Worm (Caenorhabditis elegans) whole organism, mixed stage, embryonic: ENCODE measurements around the gene ZK1037.6.
A peak's percentile ranks its signal among the peaks of the same experiment; 100 is the strongest.
"Not testable (repeated sequence)": the region's sequence is repeated elsewhere in the genome, so short reads cannot be mapped to it uniquely, and the experiment has no call there.

Experiments used
- M03D4.4 ChIP-seq: sonication (generic microtip); optimal IDR thresholded peaks from 2 replicates; lab custom pipeline; 2017; ENCODE audit warnings: mild to moderate bottlenecking, missing genetic modification characterization, missing compliant biosample characterization
- bed-3 ChIP-seq: fragments of 200-800 bp; sonication (Bioruptor generic); optimal IDR thresholded peaks from 3 replicates; lab custom pipeline; 2018; ENCODE audit warnings: mild to moderate bottlenecking, missing genetic modification characterization, moderate library complexity, missing compliant biosample characterization
- blmp-1 ChIP-seq: fragments of 150-350 bp; optimal IDR thresholded peaks from 2 replicates; lab custom pipeline; 2014; ENCODE audit warnings: missing biosample characterization, missing genetic modification characterization
- ceh-39 ChIP-seq: fragments of 150-350 bp; optimal IDR thresholded peaks from 2 replicates; lab custom pipeline; 2014; ENCODE audit warnings: missing biosample characterization, missing genetic modification characterization
- ceh-43 ChIP-seq: fragments of 200-800 bp; sonication (Bioruptor generic); optimal IDR thresholded peaks from 2 replicates; lab custom pipeline; 2018; ENCODE audit warnings: mild to moderate bottlenecking, missing genetic modification characterization, moderate library complexity, missing compliant biosample characterization
- ceh-83 ChIP-seq: fragments of 200-800 bp; sonication (Bioruptor generic); optimal IDR thresholded peaks from 2 replicates; lab custom pipeline; 2018; ENCODE audit warnings: mild to moderate bottlenecking, missing genetic modification characterization, missing compliant biosample characterization
- cnd-1 ChIP-seq: fragments of 200-800 bp; sonication (Bioruptor generic); optimal IDR thresholded peaks from 2 replicates; lab custom pipeline; 2018; ENCODE audit warnings: mild to moderate bottlenecking, missing genetic modification characterization, missing compliant biosample characterization
- drap-1 ChIP-seq: fragments of 200-800 bp; sonication (Bioruptor generic); optimal IDR thresholded peaks from 3 replicates; lab custom pipeline; 2018; ENCODE audit warnings: mild to moderate bottlenecking, missing genetic modification characterization, missing compliant biosample characterization
- elt-3 ChIP-seq: fragments of 150-350 bp; optimal IDR thresholded peaks from 2 replicates; lab custom pipeline; 2014; ENCODE audit warnings: missing biosample characterization, missing genetic modification characterization
- ham-2 ChIP-seq: fragments of 200-800 bp; sonication (Bioruptor generic); optimal IDR thresholded peaks from 2 replicates; lab custom pipeline; 2018; ENCODE audit warnings: mild to moderate bottlenecking, missing genetic modification characterization, missing compliant biosample characterization
- hlh-1 ChIP-seq: fragments of 150-350 bp; optimal IDR thresholded peaks from 2 replicates; lab custom pipeline; 2014; ENCODE audit warnings: missing biosample characterization, missing genetic modification reagents, missing genetic modification characterization
- lin-13 ChIP-seq: fragments of 150-350 bp; optimal IDR thresholded peaks from 2 replicates; lab custom pipeline; 2014; ENCODE audit warnings: missing biosample characterization, missing genetic modification characterization
- lin-32 ChIP-seq: fragments of 200-800 bp; sonication (Bioruptor generic); optimal IDR thresholded peaks from 2 replicates; lab custom pipeline; 2018; ENCODE audit warnings: mild to moderate bottlenecking, missing genetic modification characterization, missing compliant biosample characterization
- mab-5 ChIP-seq: fragments of 150-350 bp; optimal IDR thresholded peaks from 2 replicates; lab custom pipeline; 2014; ENCODE audit warnings: missing biosample characterization, missing genetic modification characterization
- mep-1 ChIP-seq: fragments of 150-350 bp; optimal IDR thresholded peaks from 2 replicates; lab custom pipeline; 2017; ENCODE audit warnings: missing biosample characterization, missing genetic modification reagents, missing genetic modification characterization, inconsistent platforms
- mls-2 ChIP-seq: sonication (generic microtip); optimal IDR thresholded peaks from 2 replicates; lab custom pipeline; 2016; ENCODE audit warnings: mild to moderate bottlenecking, missing genetic modification characterization, moderate library complexity, missing compliant biosample characterization
- nhr-12 ChIP-seq: fragments of 150-350 bp; optimal IDR thresholded peaks from 2 replicates; lab custom pipeline; 2014; ENCODE audit warnings: missing biosample characterization, missing genetic modification characterization
- nhr-2 ChIP-seq: fragments of 150-350 bp; optimal IDR thresholded peaks from 2 replicates; lab custom pipeline; 2014; ENCODE audit warnings: missing biosample characterization, missing genetic modification characterization
- nhr-237 ChIP-seq: fragments of 150-350 bp; optimal IDR thresholded peaks from 2 replicates; lab custom pipeline; 2014; ENCODE audit warnings: missing biosample characterization, missing genetic modification characterization
- nhr-28 ChIP-seq: fragments of 150-350 bp; optimal IDR thresholded peaks from 2 replicates; lab custom pipeline; 2014; ENCODE audit warnings: missing biosample characterization, missing genetic modification characterization
- nhr-76 ChIP-seq: sonication (generic microtip); optimal IDR thresholded peaks from 2 replicates; lab custom pipeline; 2017; ENCODE audit warnings: missing biosample characterization, missing genetic modification characterization
- snpc-4 ChIP-seq: fragments of 150-350 bp; optimal IDR thresholded peaks from 2 replicates; lab custom pipeline; 2014; ENCODE audit warnings: missing biosample characterization, missing genetic modification characterization
- sptf-1 ChIP-seq: sonication (generic microtip); optimal IDR thresholded peaks from 2 replicates; lab custom pipeline; 2017; ENCODE audit warnings: mild to moderate bottlenecking, missing genetic modification characterization, moderate library complexity, missing compliant biosample characterization
- tbx-8 ChIP-seq: fragments of 200-800 bp; sonication (Bioruptor generic); optimal IDR thresholded peaks from 2 replicates; lab custom pipeline; 2018; ENCODE audit warnings: mild to moderate bottlenecking, missing genetic modification characterization, moderate library complexity, missing compliant biosample characterization
- unc-120 ChIP-seq: sonication (generic microtip); optimal IDR thresholded peaks from 2 replicates; lab custom pipeline; 2017; ENCODE audit warnings: missing genetic modification characterization, missing compliant biosample characterization; ENCODE audit not compliant: poor library complexity, severe bottlenecking
- unc-39 ChIP-seq: fragments of 150-350 bp; optimal IDR thresholded peaks from 2 replicates; lab custom pipeline; 2014; ENCODE audit warnings: missing biosample characterization, missing genetic modification characterization
- unc-62 ChIP-seq: fragments of 150-350 bp; optimal IDR thresholded peaks from 2 replicates; lab custom pipeline; 2014; ENCODE audit warnings: missing biosample characterization, missing genetic modification reagents, missing genetic modification characterization
- zip-8 ChIP-seq: fragments of 150-350 bp; optimal IDR thresholded peaks from 2 replicates; lab custom pipeline; 2014; ENCODE audit warnings: missing biosample characterization, missing genetic modification characterization

ZK1037.6 gene

ce11 chrV:15339363-15339762 lies 11.8 kb upstream of the ZK1037.6 start, which contains the start of gene clec-228:
Gene clec-228 (minus strand): TSS chrV:15339463.
- no peak for TF ChIP-seq zip-8
- no peak for TF ChIP-seq ham-2 (GFP tag; lab: Kevin White, UChicago)
- no peak for TF ChIP-seq ceh-83 (GFP tag; lab: Kevin White, UChicago)
- no peak for TF ChIP-seq nhr-76 (tag; lab: Kevin White, UChicago)
- no peak for TF ChIP-seq sptf-1 (tag; lab: Kevin White, UChicago)
- no peak for TF ChIP-seq nhr-28 (tag; lab: Kevin White, UChicago)
- TF ChIP-seq, all 35 proteins: peak for 0

ce11 chrV:15337405-15337804 lies 9.8 kb upstream of the ZK1037.6 start, which contains the start of gene wrt-7:
Gene wrt-7 (minus strand): TSS chrV:15337505.
- no peak for TF ChIP-seq mls-2
- TF ChIP-seq tbx-8 (GFP tag; lab: Kevin White, UChicago) = no peak
- no peak for TF ChIP-seq nhr-2 (tag; lab: Kevin White, UChicago)
- no peak for TF ChIP-seq snpc-4 (tag; lab: Kevin White, UChicago)
- TF ChIP-seq ceh-43 (GFP tag; lab: Kevin White, UChicago) = no peak
- no peak for TF ChIP-seq cnd-1 (tag; lab: Kevin White, UChicago)
- TF ChIP-seq ceh-39 (tag; lab: Kevin White, UChicago) = no peak
- no peak for TF ChIP-seq M03D4.4
- no peak for TF ChIP-seq ham-2 (GFP tag; lab: Kevin White, UChicago)
- no peak for TF ChIP-seq unc-39 (tag; lab: Kevin White, UChicago)
- no peak for TF ChIP-seq elt-3 (tag; lab: Kevin White, UChicago)
- TF ChIP-seq unc-62 (GFP tag; lab: Kevin White, UChicago) = no peak
- no peak for TF ChIP-seq lin-13
- no peak for TF ChIP-seq nhr-12 (tag; lab: Kevin White, UChicago)
- no peak for TF ChIP-seq ceh-83 (GFP tag; lab: Kevin White, UChicago)
- TF ChIP-seq zip-8 = no peak
- no peak for TF ChIP-seq lin-32 (GFP tag; lab: Kevin White, UChicago)
- TF ChIP-seq bed-3 (GFP tag; lab: Kevin White, UChicago) = no peak
- no peak for TF ChIP-seq mab-5
- no peak for TF ChIP-seq unc-120 (tag; lab: Kevin White, UChicago)

ce11 chrV:15332851-15333250 lies 5.3 kb upstream of the ZK1037.6 start, which contains the start of gene srw-113:
Gene srw-113 (plus strand): TSS chrV:15333151.
- TF ChIP-seq nhr-12 (tag; lab: Kevin White, UChicago) = no peak
- TF ChIP-seq M03D4.4 = no peak
- TF ChIP-seq lin-32 (GFP tag; lab: Kevin White, UChicago) = no peak
- no peak for TF ChIP-seq ceh-39 (tag; lab: Kevin White, UChicago)
- no peak for TF ChIP-seq blmp-1
- TF ChIP-seq ceh-83 (GFP tag; lab: Kevin White, UChicago) = no peak
- no peak for TF ChIP-seq tbx-8 (GFP tag; lab: Kevin White, UChicago)
- no peak for TF ChIP-seq bed-3 (GFP tag; lab: Kevin White, UChicago)
- no peak for TF ChIP-seq ham-2 (GFP tag; lab: Kevin White, UChicago)

- TF ChIP-seq mep-1 (tag; lab: Kevin White, UChicago) (no peak), lin-32 (GFP tag; lab: Kevin White, UChicago) (no peak), zip-8 (peak; percentile 70), blmp-1 (no peak)
Observed at ce11 chrV:15330314-15330713, 2.7 kb upstream of the ZK1037.6 start, which contains the start of gene srh-295. Gene srh-295 (plus strand): TSS chrV:15330614.

ce11 chrV:15323417-15323816 lies 4.2 kb downstream of the ZK1037.6 start:
- TF ChIP-seq tbx-8 (GFP tag; lab: Kevin White, UChicago) = no peak
- TF ChIP-seq lin-32 (GFP tag; lab: Kevin White, UChicago) = no peak
- no peak for TF ChIP-seq drap-1 (GFP tag; lab: Kevin White, UChicago)
- no peak for TF ChIP-seq hlh-1 (tag; lab: Kevin White, UChicago)
- TF ChIP-seq mab-5 = no peak
- no peak for TF ChIP-seq nhr-237 (tag; lab: Kevin White, UChicago)
- no peak for TF ChIP-seq bed-3 (GFP tag; lab: Kevin White, UChicago)
- TF ChIP-seq mls-2 = no peak
- TF ChIP-seq blmp-1 = no peak
- TF ChIP-seq lin-13 = no peak
- TF ChIP-seq ceh-83 (GFP tag; lab: Kevin White, UChicago) = no peak
- TF ChIP-seq ceh-39 (tag; lab: Kevin White, UChicago) = no peak
- TF ChIP-seq M03D4.4 = no peak
- no peak for TF ChIP-seq mep-1 (tag; lab: Kevin White, UChicago)
- no peak for TF ChIP-seq cnd-1 (tag; lab: Kevin White, UChicago)
- TF ChIP-seq unc-62 (GFP tag; lab: Kevin White, UChicago) = no peak

ce11 chrV:15322653-15323052 lies 4.9 kb downstream of the ZK1037.6 start, which contains the start of gene nhr-247:
Gene nhr-247 (plus strand): TSS chrV:15322982.
- not testable (repeated sequence) for TF ChIP-seq sptf-1 (tag; lab: Kevin White, UChicago); unc-120 (tag; lab: Kevin White, UChicago); lin-32 (GFP tag; lab: Kevin White, UChicago)
